Worm (Caenorhabditis elegans): ENCODE results near the gene ZK353.10.
A peak's percentile ranks its signal among the peaks of the same experiment; 100 is the strongest.

The ZK353.10 gene

ce11 chrIII:8354644-8355461 is 39.4 kb downstream of the ZK353.10 start, which contains the start of gene unc-116:
TSS of gene unc-116 (minus strand) at chrIII:8355174.
- 0 out of 2 replicates have a peak, but pooled peaks have one; percentile 24 for TF ChIP-seq let-526 (GFP tag; IDR thresholded peaks at IDR 0.05)
- TF ChIP-seq repo-1 (tag; optimal IDR thresholded peaks at IDR 0.05): no peak
- no peak for TF ChIP-seq cebp-2 (GFP tag; IDR thresholded peaks at IDR 0.05)
- no peak for TF ChIP-seq fkh-3 (tag; optimal IDR thresholded peaks at IDR 0.05)
- no peak for TF ChIP-seq F23B12.7 (tag; optimal IDR thresholded peaks at IDR 0.05; ENCODE audit: insufficient read depth)
- no peak for TF ChIP-seq akir-1 (GFP tag; optimal IDR thresholded peaks at IDR 0.05)
- no peak for TF ChIP-seq sdz-38 (tag; optimal IDR thresholded peaks at IDR 0.05)
- TF ChIP-seq F39B2.1 (GFP tag; IDR thresholded peaks at IDR 0.05): no peak
- no peak for TF ChIP-seq ztf-18 (tag; optimal IDR thresholded peaks at IDR 0.05)
- TF ChIP-seq egrh-3 (GFP tag; IDR thresholded peaks at IDR 0.05): no peak
- no peak for TF ChIP-seq sea-2 (GFP tag; IDR thresholded peaks at IDR 0.05)
- TF ChIP-seq snpc-3.4 (tag; optimal IDR thresholded peaks at IDR 0.05): no peak
- TF ChIP-seq lin-35 (GFP tag; optimal IDR thresholded peaks at IDR 0.05): peak in 1 of 3 experiments; percentile 41
- peak; percentile 80 for TF ChIP-seq attf-5 (GFP tag; optimal IDR thresholded peaks at IDR 0.05)
- TF ChIP-seq K12H6.12 (tag; optimal IDR thresholded peaks at IDR 0.05): peak; percentile 56
- TF ChIP-seq ceh-79 (tag; optimal IDR thresholded peaks at IDR 0.05): peak; percentile 8
- TF ChIP-seq unc-62 (GFP tag; optimal IDR thresholded peaks at IDR 0.05): no peak
- no peak for TF ChIP-seq nhr-179 (tag; optimal IDR thresholded peaks at IDR 0.05)
- no peak for TF ChIP-seq nhr-120 (GFP tag; IDR thresholded peaks at IDR 0.05)
- no peak for TF ChIP-seq sptf-2 (GFP tag; optimal IDR thresholded peaks at IDR 0.05)
- TF ChIP-seq nhr-90 (tag; optimal IDR thresholded peaks at IDR 0.05): no peak
- TF ChIP-seq F57C9.4 (tag; optimal IDR thresholded peaks at IDR 0.05): no peak
- TF ChIP-seq ztf-28 (GFP tag; IDR thresholded peaks at IDR 0.05): no peak
- TF ChIP-seq hlh-26 (GFP tag; conservative IDR thresholded peaks at IDR 0.05): no peak
- TF ChIP-seq Y95B8A.8 (GFP tag; IDR thresholded peaks at IDR 0.05): no peak
- TF ChIP-seq mxl-1 (tag; optimal IDR thresholded peaks at IDR 0.05): no peak
- TF ChIP-seq gei-17 (GFP tag; optimal IDR thresholded peaks at IDR 0.05): no peak
- 0 out of 2 replicates have a peak, but pooled peaks have one; percentile 7 for TF ChIP-seq dox-1 (GFP tag; IDR thresholded peaks at IDR 0.05)
- no peak for TF ChIP-seq ccch-3 (GFP tag; optimal IDR thresholded peaks at IDR 0.05)
- peak; percentile 99 for TF ChIP-seq cebp-1 (GFP tag; IDR thresholded peaks at IDR 0.05)
- TF ChIP-seq cebp-1 (tag; optimal IDR thresholded peaks at IDR 0.05): peak; percentile 100
- TF ChIP-seq zfh-2 (GFP tag; conservative IDR thresholded peaks at IDR 0.05): no peak; the same call in none of the 2 replicates
- TF ChIP-seq ceh-40 (GFP tag; IDR thresholded peaks at IDR 0.05): no peak
- no peak for TF ChIP-seq madf-8 (GFP tag; conservative IDR thresholded peaks at IDR 0.05)
- no peak for TF ChIP-seq somi-1 (GFP tag; optimal IDR thresholded peaks at IDR 0.05)
- TF ChIP-seq ama-1 (optimal IDR thresholded peaks at IDR 0.05): no peak
- no peak for TF ChIP-seq ama-1 (GFP tag; optimal IDR thresholded peaks at IDR 0.05)
- no peak for TF ChIP-seq F52B5.7 (tag; optimal IDR thresholded peaks at IDR 0.05)
- TF ChIP-seq zim-3 (tag; optimal IDR thresholded peaks at IDR 0.05): no peak
- no peak for TF ChIP-seq Y79H2A.3 (GFP tag; conservative IDR thresholded peaks at IDR 0.05)
- peak; percentile 34; the same call in 1 of the 2 replicates for TF ChIP-seq hmg-1.2 (GFP tag; IDR thresholded peaks at IDR 0.05)
- TF ChIP-seq F49E8.2 (tag; optimal IDR thresholded peaks at IDR 0.05; ENCODE audit: insufficient read depth): no peak
- peak; percentile 5; the same call in 1 of the 2 replicates for TF ChIP-seq F33H1.4 (GFP tag; IDR thresholded peaks at IDR 0.05)
- TF ChIP-seq nfyb-1 (GFP tag; IDR thresholded peaks at IDR 0.05): no peak
- TF ChIP-seq K11D2.4 (GFP tag; IDR thresholded peaks at IDR 0.05): no peak
- TF ChIP-seq ekl-4 (GFP tag; IDR thresholded peaks at IDR 0.05): no peak
- TF ChIP-seq madf-3 (GFP tag; IDR thresholded peaks at IDR 0.05): no peak
- TF ChIP-seq attf-3 (GFP tag; conservative IDR thresholded peaks at IDR 0.05): 0 out of 2 replicates have a peak, but pooled peaks have one; percentile 10

All from whole organism, young adult.